Worm (Caenorhabditis elegans) whole organism, mixed stage, embryonic: ENCODE measurements around the gene K07E1.1.

Experiments used
- bed-3 ChIP-seq: fragments of 200-800 bp; sonication (Bioruptor generic); optimal IDR thresholded peaks from 3 replicates; lab custom pipeline; 2018; ENCODE audit warnings: mild to moderate bottlenecking, missing genetic modification characterization, moderate library complexity, missing compliant biosample characterization
- elt-1 ChIP-seq: sonication (generic microtip); optimal IDR thresholded peaks from 2 replicates; lab custom pipeline; 2017; ENCODE audit warnings: missing genetic modification characterization, mild to moderate bottlenecking, missing compliant biosample characterization, antibody characterized with exemption, moderate library complexity, borderline replicate concordance; ENCODE audit not compliant: insufficient read depth
- flh-1 ChIP-seq: fragments of 200-800 bp; sonication (Bioruptor generic); optimal IDR thresholded peaks from 2 replicates; lab custom pipeline; 2018; ENCODE audit warnings: mild to moderate bottlenecking, missing genetic modification characterization, moderate library complexity, missing compliant biosample characterization
- lsy-2 ChIP-seq: fragments of 150-350 bp; optimal IDR thresholded peaks from 2 replicates; lab custom pipeline; 2014; ENCODE audit warnings: missing biosample characterization, missing genetic modification characterization
- nhr-12 ChIP-seq: fragments of 150-350 bp; optimal IDR thresholded peaks from 2 replicates; lab custom pipeline; 2014; ENCODE audit warnings: missing biosample characterization, missing genetic modification characterization
- nhr-28 ChIP-seq: fragments of 150-350 bp; optimal IDR thresholded peaks from 2 replicates; lab custom pipeline; 2014; ENCODE audit warnings: missing biosample characterization, missing genetic modification characterization
- nhr-76 ChIP-seq: sonication (generic microtip); optimal IDR thresholded peaks from 2 replicates; lab custom pipeline; 2017; ENCODE audit warnings: missing biosample characterization, missing genetic modification characterization
- pha-4 ChIP-seq: fragments of 150-350 bp; optimal IDR thresholded peaks from 2 replicates; lab custom pipeline; 2018; ENCODE audit warnings: missing biosample characterization, missing genetic modification reagents, missing genetic modification characterization
- tbx-8 ChIP-seq: fragments of 200-800 bp; sonication (Bioruptor generic); optimal IDR thresholded peaks from 2 replicates; lab custom pipeline; 2018; ENCODE audit warnings: mild to moderate bottlenecking, missing genetic modification characterization, moderate library complexity, missing compliant biosample characterization
- unc-39 ChIP-seq: fragments of 150-350 bp; optimal IDR thresholded peaks from 2 replicates; lab custom pipeline; 2014; ENCODE audit warnings: missing biosample characterization, missing genetic modification characterization

DNA sequence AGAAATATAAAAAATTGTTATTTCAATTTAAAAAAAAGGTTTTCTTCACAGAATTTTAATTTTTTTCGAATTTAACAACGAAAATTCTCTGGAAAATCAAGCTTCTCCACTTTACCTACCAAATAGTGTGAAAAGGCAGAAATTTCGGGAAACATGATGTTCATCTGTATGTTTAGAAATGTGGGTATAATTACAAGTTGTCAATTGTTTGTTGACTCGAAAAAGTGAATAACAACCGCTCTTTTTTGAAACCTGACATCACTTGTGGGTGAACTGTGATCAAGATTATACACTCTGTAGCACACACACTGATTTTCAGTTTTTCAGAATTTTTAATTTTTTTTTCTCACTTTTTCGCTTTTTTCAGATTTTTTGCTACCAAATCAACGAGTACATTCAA is 49.0 kb downstream of the K07E1.1 start:
- TF ChIP-seq nhr-12 (tag; lab: Kevin White, UChicago) (no peak), elt-1 (tag; lab: Kevin White, UChicago) (no peak), flh-1 (GFP tag; lab: Kevin White, UChicago) (no peak), nhr-28 (no peak), nhr-76 (tag; lab: Kevin White, UChicago) (no peak), pha-4 (tag; lab: Kevin White, UChicago) (no peak), bed-3 (GFP tag; lab: Kevin White, UChicago) (no peak), tbx-8 (GFP tag; lab: Kevin White, UChicago) (no peak), unc-39 (no peak), lsy-2 (tag; lab: Kevin White, UChicago) (no peak)
